Worm (Caenorhabditis elegans) whole organism, L3 larva: ENCODE results near the gene moa-2.

Experiments used
- ZK546.5 ChIP-seq: sonication (generic microtip); optimal IDR thresholded peaks from 2 replicates; lab custom pipeline; 2017; ENCODE audit warnings: missing biosample characterization, missing genetic modification characterization
- nhr-28 ChIP-seq: fragments of 150-350 bp; optimal IDR thresholded peaks from 2 replicates; lab custom pipeline; 2014; ENCODE audit warnings: missing biosample characterization, missing genetic modification characterization
- nhr-77 ChIP-seq: fragments of 150-350 bp; optimal IDR thresholded peaks from 2 replicates; lab custom pipeline; 2014; ENCODE audit warnings: missing biosample characterization, missing genetic modification characterization
- tbx-2 ChIP-seq: sonication (generic microtip); optimal IDR thresholded peaks from 2 replicates; lab custom pipeline; 2016; ENCODE audit warnings: mild to moderate bottlenecking, missing genetic modification characterization, missing compliant biosample characterization

- no peak for TF ChIP-seq nhr-77 (tag; lab: Kevin White, UChicago)
- TF ChIP-seq tbx-2 (tag; lab: Kevin White, UChicago), result no peak
- TF ChIP-seq nhr-28 (tag; lab: Kevin White, UChicago), result no peak
- no peak for TF ChIP-seq ZK546.5 (tag; lab: Kevin White, UChicago)
Measured at ce11 chrII:7682488-7682887, 16.3 kb downstream of the moa-2 start.
